Worm (Caenorhabditis elegans): ENCODE results near the gene emb-27.
A peak's percentile ranks its signal among the peaks of the same experiment; 100 is the strongest.

Gene emb-27

DNA sequence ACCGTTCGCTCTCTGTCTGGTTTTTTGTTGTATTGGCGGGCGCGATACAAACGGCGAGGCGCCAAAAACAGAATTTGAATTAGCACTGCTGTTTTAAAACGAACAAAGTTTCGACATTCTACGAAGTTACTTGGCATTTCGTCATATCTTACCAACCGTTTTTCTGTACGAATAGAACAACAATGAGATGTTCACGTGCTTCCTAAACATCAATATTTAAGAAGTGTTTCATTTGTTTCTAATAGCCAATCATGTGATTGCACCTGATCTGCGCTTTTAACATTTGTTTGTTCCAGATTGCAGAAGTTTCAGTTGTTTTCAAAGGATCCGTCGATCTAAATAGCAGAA, 33.0 kb downstream of the emb-27 start:
- TF ChIP-seq nhr-47 (tag; optimal IDR thresholded peaks at IDR 0.05) (no peak), ceh-90 (tag; optimal IDR thresholded peaks at IDR 0.05) (no peak), efl-1 (optimal IDR thresholded peaks at IDR 0.05) (no peak), efl-1 (GFP tag; optimal IDR thresholded peaks at IDR 0.05 in 1 of 2) (peak in 1 of 2 experiments; percentile 95), irx-1 (tag; optimal IDR thresholded peaks at IDR 0.05) (no peak), C04F5.9 (tag; optimal IDR thresholded peaks at IDR 0.05) (no peak), nhr-11 (tag; optimal IDR thresholded peaks at IDR 0.05) (no peak), hlh-4 (tag; optimal IDR thresholded peaks at IDR 0.05) (no peak), F16B12.6 (tag; optimal IDR thresholded peaks at IDR 0.05) (no peak), lin-13 (GFP tag; optimal IDR thresholded peaks at IDR 0.05) (peak; percentile 18), aly-2 (tag; optimal IDR thresholded peaks at IDR 0.05) (no peak), lin-39 (tag; optimal IDR thresholded peaks at IDR 0.05) (no peak), dpl-1 (GFP tag; optimal IDR thresholded peaks at IDR 0.05) (peak in 2 of 3 experiments; percentile 6 to 19), Y116A8C.19 (tag; optimal IDR thresholded peaks at IDR 0.05; ENCODE audit: borderline replicate concordance) (no peak), fos-1 (tag; optimal IDR thresholded peaks at IDR 0.05) (no peak), ceh-88 (GFP tag; IDR thresholded peaks at IDR 0.05) (no peak), lin-15B (tag; optimal IDR thresholded peaks at IDR 0.05) (no peak), nhr-90 (tag; optimal IDR thresholded peaks at IDR 0.05; ENCODE audit: poor library complexity) (no peak), unc-130 (tag; optimal IDR thresholded peaks at IDR 0.05) (no peak), C16A3.4 (tag; optimal IDR thresholded peaks at IDR 0.05) (no peak)

DNA sequence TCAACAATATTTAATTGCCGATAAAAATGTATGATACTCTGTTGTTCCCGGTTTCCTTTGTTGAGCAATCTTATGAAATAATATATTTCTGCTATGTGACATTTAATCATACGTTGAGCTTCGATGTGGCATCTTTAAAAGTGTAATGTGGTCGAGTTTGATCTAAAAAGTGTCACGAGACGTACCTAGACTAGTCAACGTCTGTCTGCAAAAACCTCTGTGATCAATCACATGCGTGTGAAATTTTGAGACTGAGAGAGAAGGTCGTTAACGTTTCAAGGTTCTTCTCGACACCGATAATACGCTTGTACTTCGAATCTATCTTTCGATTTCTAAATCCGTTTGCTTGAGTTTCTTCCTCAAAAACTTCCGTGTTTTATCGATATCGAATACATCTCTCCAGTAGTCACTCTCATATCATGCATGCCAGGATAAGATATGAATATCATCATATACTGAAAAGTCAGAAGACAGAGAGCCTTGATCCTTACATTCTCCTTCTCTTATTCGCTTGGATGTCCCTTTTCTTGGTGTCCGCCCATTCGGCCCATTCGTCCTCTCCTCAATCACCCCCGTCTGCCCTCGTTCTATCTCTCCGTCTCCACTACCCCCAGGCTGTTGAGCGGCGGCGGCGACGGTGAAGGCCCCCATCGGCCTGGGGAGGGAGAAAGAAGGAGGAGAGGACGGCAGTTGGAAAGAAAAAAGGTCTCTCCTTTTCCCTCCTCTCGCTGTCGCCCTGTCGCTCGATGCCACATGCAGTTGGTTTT, 33.5 kb downstream of the emb-27 start:
- TF ChIP-seq nhr-77 (tag; optimal IDR thresholded peaks at IDR 0.05) (no peak), hlh-17 (GFP tag; optimal IDR thresholded peaks at IDR 0.05; ENCODE audit: borderline replicate concordance) (no peak), ztf-4 (tag; optimal IDR thresholded peaks at IDR 0.05) (peak; percentile 57), nhr-47 (tag; optimal IDR thresholded peaks at IDR 0.05) (peak; percentile 59), lin-15B (tag; optimal IDR thresholded peaks at IDR 0.05) (peak; percentile 14), pqm-1 (tag; optimal IDR thresholded peaks at IDR 0.05) (no peak), grh-1 (GFP tag; IDR thresholded peaks at IDR 0.05) (peak; percentile 70), C04F5.9 (tag; optimal IDR thresholded peaks at IDR 0.05) (no peak), nhr-84 (tag; optimal IDR thresholded peaks at IDR 0.05) (no peak), sup-37 (GFP tag; optimal IDR thresholded peaks at IDR 0.05) (no peak), fkh-4 (tag; optimal IDR thresholded peaks at IDR 0.05; ENCODE audit: borderline replicate concordance) (no peak), tlp-1 (tag; optimal IDR thresholded peaks at IDR 0.05) (no peak), aly-2 (tag; optimal IDR thresholded peaks at IDR 0.05) (no peak), fkh-10 (GFP tag; optimal IDR thresholded peaks at IDR 0.05) (no peak), efl-1 (optimal IDR thresholded peaks at IDR 0.05) (peak; percentile 6 to 33), efl-1 (GFP tag; optimal IDR thresholded peaks at IDR 0.05 in 1 of 2) (peak; percentile 12 to 58), hlh-4 (tag; optimal IDR thresholded peaks at IDR 0.05) (no peak), unc-30 (tag; optimal IDR thresholded peaks at IDR 0.05) (no peak), nhr-20 (tag; optimal IDR thresholded peaks at IDR 0.05) (peak; percentile 92), ceh-82 (tag; optimal IDR thresholded peaks at IDR 0.05) (peak in 2 of 3 experiments; percentile 39 to 41), zip-4 (GFP tag; optimal IDR thresholded peaks at IDR 0.05) (no peak), nhr-71 (tag; optimal IDR thresholded peaks at IDR 0.05) (peak; percentile 93), ztf-11 (tag; optimal IDR thresholded peaks at IDR 0.05) (peak in 1 of 2 experiments; percentile 12), fos-1 (tag; optimal IDR thresholded peaks at IDR 0.05) (no peak), elt-2 (tag; optimal IDR thresholded peaks at IDR 0.05) (peak; percentile 17), unc-62 (GFP tag; optimal IDR thresholded peaks at IDR 0.05) (no peak), aha-1 (tag; optimal IDR thresholded peaks at IDR 0.05) (peak; percentile 22), xbp-1 (tag; optimal IDR thresholded peaks at IDR 0.05) (peak; percentile 72), irx-1 (tag; optimal IDR thresholded peaks at IDR 0.05) (peak; percentile 30), dpl-1 (GFP tag; optimal IDR thresholded peaks at IDR 0.05) (peak; percentile 0 to 53 (median 17)), ets-5 (GFP tag; IDR thresholded peaks at IDR 0.05) (no peak), rnt-1 (tag; optimal IDR thresholded peaks at IDR 0.05) (peak; percentile 78), nhr-12 (tag; optimal IDR thresholded peaks at IDR 0.05) (no peak), lin-39 (tag; optimal IDR thresholded peaks at IDR 0.05) (peak; percentile 56), unc-130 (tag; optimal IDR thresholded peaks at IDR 0.05) (peak; percentile 90), alr-1 (tag; optimal IDR thresholded peaks at IDR 0.05; ENCODE audit: borderline replicate concordance) (no peak), isw-1 (GFP tag; IDR thresholded peaks at IDR 0.05) (no peak), skn-1 (tag; optimal IDR thresholded peaks at IDR 0.05) (peak; percentile 43), dsc-1 (tag; optimal IDR thresholded peaks at IDR 0.05) (peak; percentile 15), egl-27 (tag; optimal IDR thresholded peaks at IDR 0.05) (no peak), nhr-11 (tag; optimal IDR thresholded peaks at IDR 0.05) (peak; percentile 30)

Measured in whole organism, L1 larva.